Fruit fly (Drosophila melanogaster): ENCODE results near the gene CG33941.

Gene CG33941

DNA sequence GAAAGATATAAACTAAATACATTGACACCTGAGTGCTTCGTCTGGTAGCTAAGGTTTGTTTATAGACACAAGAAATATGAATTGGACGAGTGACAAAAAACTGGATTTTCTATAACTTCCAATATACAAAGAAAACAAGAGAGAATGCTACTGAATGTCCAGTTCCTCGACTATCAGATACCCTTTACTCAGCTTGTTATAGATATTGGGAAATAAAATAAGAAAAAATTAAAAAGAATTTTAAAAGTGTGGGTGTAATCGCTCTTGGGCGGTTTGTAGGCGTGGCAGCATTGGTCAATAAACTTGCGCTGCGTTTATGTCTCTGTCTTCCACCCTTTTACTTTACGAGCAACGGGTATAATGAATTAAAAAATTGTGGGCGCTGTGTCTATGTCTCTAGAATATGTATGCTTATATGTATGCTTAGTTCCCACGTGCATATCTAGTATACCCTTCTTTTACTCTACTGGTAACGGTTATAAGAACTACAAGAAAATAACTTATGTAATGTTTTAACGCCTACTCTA is 31.1 kb downstream of the CG33941 start:
- TF ChIP-seq CG17801 (GFP tag; optimal IDR thresholded peaks at IDR 0.05; ENCODE audit: partially characterized antibody): no peak

DNA sequence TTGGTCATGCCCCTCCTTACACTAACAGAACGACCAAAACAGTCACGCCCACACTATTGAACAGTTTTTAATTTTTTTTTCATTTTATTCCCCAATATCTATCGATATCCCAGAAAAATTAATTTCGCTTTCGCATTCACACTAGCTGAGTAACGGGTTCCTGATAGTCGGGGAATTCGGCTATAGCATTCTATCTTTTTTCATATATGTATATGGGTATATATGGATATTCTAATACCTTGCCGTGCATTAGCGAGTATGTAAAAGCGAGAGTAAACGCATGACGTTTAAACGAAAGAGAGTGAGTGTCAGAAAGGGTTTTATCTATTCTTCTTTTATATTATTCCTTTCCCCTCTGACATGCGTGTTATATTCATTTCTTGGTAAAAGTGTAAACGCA is 31.8 kb downstream of the CG33941 start:
- no peak for TF ChIP-seq CG17801 (GFP tag; optimal IDR thresholded peaks at IDR 0.05; ENCODE audit: partially characterized antibody)

- no peak for TF ChIP-seq CG17801 (GFP tag; optimal IDR thresholded peaks at IDR 0.05; ENCODE audit: partially characterized antibody)
Measured at dm6 chr4:501479-501993, 34.2 kb downstream of the CG33941 start, which contains the start of gene zfh2. Gene zfh2, plus strand, starts transcription at chr4:501810.

DNA sequence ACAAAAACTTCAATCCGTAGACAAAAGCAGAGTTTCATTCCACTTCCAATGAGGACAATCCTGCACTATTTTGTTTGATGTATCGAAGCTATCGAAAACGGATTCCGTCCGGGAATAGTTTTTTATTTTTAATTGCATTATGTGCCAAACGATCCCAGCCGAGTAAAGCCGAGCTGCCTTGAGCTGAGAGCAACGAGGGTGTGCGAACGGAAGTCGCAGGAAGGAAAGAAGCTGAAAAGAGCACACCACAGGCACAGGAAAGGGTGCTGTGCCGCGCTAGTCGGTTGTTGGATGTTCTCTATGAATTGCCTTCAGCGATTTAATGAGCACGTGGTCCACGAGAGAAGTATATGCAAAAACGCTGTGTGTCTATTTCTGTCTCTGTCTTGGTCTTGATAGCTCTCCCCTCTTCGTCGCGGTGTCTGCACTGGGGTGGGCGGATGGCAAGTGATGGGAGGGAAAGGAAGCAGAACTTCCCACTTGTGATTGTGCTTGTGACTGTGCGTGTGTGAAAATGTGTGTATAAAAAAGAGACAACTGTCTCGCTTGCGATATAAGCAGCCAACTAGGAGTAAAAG is 35.3 kb downstream of the CG33941 start:
- no peak for TF ChIP-seq CG17801 (GFP tag; optimal IDR thresholded peaks at IDR 0.05; ENCODE audit: partially characterized antibody)

dm6 chr4:505112-505619 is 37.9 kb downstream of the CG33941 start:
- TF ChIP-seq CG17801 (GFP tag; optimal IDR thresholded peaks at IDR 0.05; ENCODE audit: partially characterized antibody): no peak

dm6 chr4:505980-506614 is 38.8 kb downstream of the CG33941 start:
- TF ChIP-seq CG17801 (GFP tag; optimal IDR thresholded peaks at IDR 0.05; ENCODE audit: partially characterized antibody): no peak

dm6 chr4:507252-508202 is 40.2 kb downstream of the CG33941 start:
- no peak for TF ChIP-seq CG17801 (GFP tag; optimal IDR thresholded peaks at IDR 0.05; ENCODE audit: partially characterized antibody)

DNA sequence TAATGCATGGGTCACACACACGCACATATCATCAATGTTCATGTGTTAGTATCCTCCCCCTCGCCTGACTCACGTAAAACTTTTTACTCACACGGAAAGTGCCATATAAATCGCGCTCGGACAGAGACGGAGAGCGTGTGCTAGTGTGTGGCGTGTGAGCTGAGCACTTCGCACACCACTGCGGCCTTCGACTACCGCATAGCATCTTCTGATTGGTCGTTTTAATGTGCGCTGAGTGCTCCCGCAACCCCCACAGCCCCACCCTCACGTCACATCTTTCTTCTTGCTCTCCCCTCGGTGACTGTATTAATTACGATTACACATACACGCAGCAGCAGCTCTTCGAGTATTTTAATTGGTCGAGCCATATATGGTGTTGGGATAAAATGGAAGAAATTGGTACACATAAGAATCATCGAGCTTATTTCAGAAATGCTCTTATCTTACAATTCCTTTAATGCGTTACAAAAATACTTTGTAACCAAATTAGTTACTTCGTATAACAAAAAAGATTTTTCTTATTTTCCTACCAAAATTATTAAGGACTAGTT is 41.2 kb downstream of the CG33941 start:
- no peak for TF ChIP-seq CG17801 (GFP tag; optimal IDR thresholded peaks at IDR 0.05; ENCODE audit: partially characterized antibody)

dm6 chr4:509853-510252 is 42.6 kb downstream of the CG33941 start:
- no peak for TF ChIP-seq CG17801 (GFP tag; optimal IDR thresholded peaks at IDR 0.05; ENCODE audit: partially characterized antibody)

- TF ChIP-seq CG17801 (GFP tag; optimal IDR thresholded peaks at IDR 0.05; ENCODE audit: partially characterized antibody): no peak
Measured at dm6 chr4:519421-519987, 52.2 kb downstream of the CG33941 start.
